Worm (Caenorhabditis elegans) whole organism, L1 larva: ENCODE data around the gene abhd-12.
A peak's percentile ranks its signal among the peaks of the same experiment; 100 is the strongest.

ENCODE experiments used
- C16A3.4 ChIP-seq: fragments of 150-350 bp; optimal IDR thresholded peaks from 2 replicates; lab custom pipeline; 2014; ENCODE audit warnings: missing biosample characterization, missing genetic modification characterization
- F16B12.6 ChIP-seq: fragments of 150-350 bp; optimal IDR thresholded peaks from 2 replicates; lab custom pipeline; 2014; ENCODE audit warnings: missing biosample characterization, missing genetic modification characterization
- ama-1 ChIP-seq: fragments of 150-350 bp; optimal IDR thresholded peaks from 2 replicates; lab custom pipeline; 2014
- ceh-63 ChIP-seq: fragments of 200-800 bp; sonication (Bioruptor generic); optimal IDR thresholded peaks from 2 replicates; lab custom pipeline; 2018; ENCODE audit warnings: mild to moderate bottlenecking, missing genetic modification characterization, missing compliant biosample characterization
- ceh-88 ChIP-seq: fragments of 200-800 bp; sonication (Bioruptor generic); IDR thresholded peaks from 2 replicates; pipeline ENCODE4 v1.3.6; 2022; ENCODE audit warnings: missing genetic modification characterization, missing compliant biosample characterization
- ceh-90 ChIP-seq: sonication (generic microtip); optimal IDR thresholded peaks from 2 replicates; lab custom pipeline; 2016; ENCODE audit warnings: missing genetic modification characterization, missing compliant biosample characterization
- ces-1 ChIP-seq: fragments of 150-350 bp; optimal IDR thresholded peaks from 2 replicates; lab custom pipeline; 2014; ENCODE audit warnings: missing biosample characterization, missing genetic modification reagents, missing genetic modification characterization
- dpl-1 ChIP-seq, 3 experiments: fragments of 150-350 bp in 2 of 3; sonication (generic microtip) in 1 of 3; optimal IDR thresholded peaks; 2 replicates each; lab custom pipeline; 2014 to 2017; ENCODE audit warnings: missing biosample characterization in 3 of 3, missing genetic modification characterization in 3 of 3, missing genetic modification reagents in 3 of 3
- efl-1 ChIP-seq, 4 experiments: fragments of 150-350 bp; optimal IDR thresholded peaks in 3 of 4; peaks in 1 of 4; 1 replicate in 1 of 4; 2 replicates in 3 of 4; lab custom pipeline; 2014; ENCODE audit warnings: missing biosample characterization in 2 of 4, missing genetic modification characterization in 2 of 4, missing genetic modification reagents in 2 of 4
- egl-13 ChIP-seq: sonication (generic microtip); optimal IDR thresholded peaks from 2 replicates; lab custom pipeline; 2016; ENCODE audit warnings: missing genotype, missing genetic modification reagents, missing genetic modification characterization, missing compliant biosample characterization
- egl-27 ChIP-seq, 2 experiments: fragments of 150-350 bp in 1 of 2; sonication (generic microtip); optimal IDR thresholded peaks; 3 replicates each; lab custom pipeline; 2017 to 2018; ENCODE audit warnings: missing biosample characterization in 2 of 2, missing genetic modification characterization in 2 of 2, missing genetic modification reagents in 2 of 2
- elt-3 ChIP-seq, 6 experiments: fragments of 150-350 bp in 1 of 6; sonication (generic microtip); optimal IDR thresholded peaks; 2 replicates each; lab custom pipeline; 2017 to 2018; ENCODE audit warnings: missing biosample characterization in 6 of 6, missing genetic modification characterization in 6 of 6, inconsistent platforms in 1 of 6
- ets-5 ChIP-seq: fragments of 200-800 bp; sonication (Bioruptor generic); IDR thresholded peaks from 2 replicates; pipeline ENCODE4 v1.3.6; 2022; ENCODE audit warnings: missing genetic modification characterization, missing compliant biosample characterization
- fkh-10 ChIP-seq: sonication (generic microtip); optimal IDR thresholded peaks from 2 replicates; lab custom pipeline; 2017; ENCODE audit warnings: missing biosample characterization, missing genetic modification reagents, missing genetic modification characterization
- fkh-4 ChIP-seq: sonication (generic microtip); optimal IDR thresholded peaks from 2 replicates; lab custom pipeline; 2016; ENCODE audit warnings: missing compliant biosample characterization, missing genetic modification characterization, borderline replicate concordance
- irx-1 ChIP-seq: sonication (generic microtip); optimal IDR thresholded peaks from 2 replicates; lab custom pipeline; 2016; ENCODE audit warnings: missing genetic modification characterization, missing compliant biosample characterization
- lin-13 ChIP-seq: fragments of 150-350 bp; optimal IDR thresholded peaks from 2 replicates; lab custom pipeline; 2014; ENCODE audit warnings: missing biosample characterization, missing genetic modification reagents, missing genetic modification characterization
- lin-35 ChIP-seq, 2 experiments: fragments of 150-350 bp; optimal IDR thresholded peaks; 2 replicates each; lab custom pipeline; 2014; ENCODE audit warnings: missing biosample characterization in 2 of 2, missing genetic modification characterization in 2 of 2, missing genetic modification reagents in 2 of 2
- lin-39 ChIP-seq: fragments of 150-350 bp; optimal IDR thresholded peaks from 2 replicates; lab custom pipeline; 2014; ENCODE audit warnings: missing biosample characterization, missing genetic modification reagents, missing genetic modification characterization
- lir-3 ChIP-seq: sonication (generic microtip); optimal IDR thresholded peaks from 2 replicates; lab custom pipeline; 2016; ENCODE audit warnings: mild to moderate bottlenecking, missing genetic modification characterization, moderate library complexity, missing compliant biosample characterization; ENCODE audit not compliant: poor library complexity
- lsy-2 ChIP-seq, 2 experiments: fragments of 150-350 bp; optimal IDR thresholded peaks; 2 replicates each; lab custom pipeline; 2014; ENCODE audit warnings: missing biosample characterization in 2 of 2, missing genetic modification characterization in 2 of 2
- mab-9 ChIP-seq: fragments of 200-800 bp; sonication (Bioruptor generic); IDR thresholded peaks from 2 replicates; pipeline ENCODE4 v1.3.6; 2022; ENCODE audit warnings: missing genetic modification reagents, missing genetic modification characterization, missing compliant biosample characterization
- mdl-1 ChIP-seq, 2 experiments: fragments of 150-350 bp; optimal IDR thresholded peaks; 2 replicates each; lab custom pipeline; 2014 to 2017; ENCODE audit warnings: missing biosample characterization in 2 of 2, missing genetic modification characterization in 2 of 2, inconsistent platforms in 1 of 2
- nhr-28 ChIP-seq: fragments of 150-350 bp; optimal IDR thresholded peaks from 2 replicates; lab custom pipeline; 2014; ENCODE audit warnings: missing biosample characterization, missing genetic modification characterization
- nhr-47 ChIP-seq: sonication (generic microtip); optimal IDR thresholded peaks from 2 replicates; lab custom pipeline; 2016; ENCODE audit warnings: mild to moderate bottlenecking, missing genetic modification characterization, moderate library complexity, missing compliant biosample characterization
- nhr-76 ChIP-seq: sonication (generic microtip); optimal IDR thresholded peaks from 2 replicates; lab custom pipeline; 2017; ENCODE audit warnings: missing biosample characterization, missing genetic modification characterization
- pqm-1 ChIP-seq: sonication (generic microtip); optimal IDR thresholded peaks from 3 replicates; lab custom pipeline; 2017; ENCODE audit warnings: missing biosample characterization, missing genetic modification characterization
- rnt-1 ChIP-seq: sonication (generic microtip); optimal IDR thresholded peaks from 2 replicates; lab custom pipeline; 2016; ENCODE audit warnings: mild to moderate bottlenecking, missing genetic modification characterization, moderate library complexity, missing compliant biosample characterization
- snpc-4 ChIP-seq: fragments of 150-350 bp; optimal IDR thresholded peaks from 2 replicates; lab custom pipeline; 2014; ENCODE audit warnings: missing biosample characterization, missing genetic modification characterization
- sox-4 ChIP-seq: sonication (generic microtip); optimal IDR thresholded peaks from 2 replicates; lab custom pipeline; 2016; ENCODE audit warnings: missing genetic modification characterization, missing compliant biosample characterization
- sup-37 ChIP-seq: fragments of 200-800 bp; sonication (Bioruptor generic); optimal IDR thresholded peaks from 2 replicates; lab custom pipeline; 2018; ENCODE audit warnings: mild to moderate bottlenecking, missing genetic modification characterization, missing compliant biosample characterization
- swsn-7 ChIP-seq: sonication (generic microtip); optimal IDR thresholded peaks from 2 replicates; lab custom pipeline; 2016; ENCODE audit warnings: missing genetic modification characterization, missing compliant biosample characterization
- tbx-2 ChIP-seq: sonication (generic microtip); optimal IDR thresholded peaks from 2 replicates; lab custom pipeline; 2016; ENCODE audit warnings: missing genetic modification characterization, missing compliant biosample characterization
- unc-62 ChIP-seq: fragments of 150-350 bp; optimal IDR thresholded peaks from 2 replicates; lab custom pipeline; 2014; ENCODE audit warnings: missing biosample characterization, missing genetic modification reagents, missing genetic modification characterization
- vab-15 ChIP-seq: sonication (generic microtip); optimal IDR thresholded peaks from 2 replicates; lab custom pipeline; 2017; ENCODE audit warnings: missing genotype, mild to moderate bottlenecking, missing genetic modification characterization, missing compliant biosample characterization
- xbp-1 ChIP-seq: sonication (generic microtip); optimal IDR thresholded peaks from 2 replicates; lab custom pipeline; 2016; ENCODE audit warnings: missing genetic modification characterization, missing compliant biosample characterization

The abhd-12 gene

ce11 chrV:7980370-7980987 is 3.2 kb upstream of the abhd-12 start (continued):
- peak in 1 of 2 experiments; percentile 2 for TF ChIP-seq egl-27 (tag; optimal IDR thresholded peaks at IDR 0.05; lab: Kevin White, UChicago)
- TF ChIP-seq, all 84 proteins: peak for 15

DNA sequence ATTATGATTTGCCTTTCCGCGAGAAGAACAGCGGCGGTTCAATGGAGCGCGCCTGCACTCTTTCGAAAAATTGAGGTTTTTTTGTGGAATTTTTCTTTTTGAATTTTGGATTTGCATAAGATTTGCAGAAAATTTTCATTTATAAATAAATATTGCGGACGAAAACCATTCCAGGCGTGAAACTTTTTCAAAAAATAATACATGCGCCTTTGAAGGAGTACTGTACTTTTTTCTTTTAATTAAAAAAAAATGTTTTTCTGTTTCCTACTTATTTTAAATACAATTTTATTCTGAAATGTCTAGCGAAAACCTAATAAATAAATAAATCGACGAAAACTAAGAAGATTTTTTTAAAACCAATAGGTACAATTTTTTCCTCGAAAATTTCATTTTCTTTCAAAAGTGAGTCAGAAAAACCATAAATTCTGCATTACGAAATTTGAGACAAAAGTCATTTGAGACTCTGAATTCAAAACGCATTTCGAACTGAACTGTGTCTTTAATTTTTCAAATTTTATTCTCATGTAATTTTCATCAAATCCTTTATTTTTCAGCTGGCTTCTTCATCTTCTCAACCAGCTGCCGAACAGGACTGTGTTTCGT is 2.6 kb upstream of the abhd-12 start, which contains the start of gene F26D11.1:
TSS of gene F26D11.1 (plus strand) at position 553 of the 603 bp plus-strand sequence.
- TF ChIP-seq elt-3 (tag; optimal IDR thresholded peaks at IDR 0.05; lab: Kevin White, UChicago): peak in 1 of 6 experiments; percentile 16
- no peak for TF ChIP-seq xbp-1 (tag; lab: Kevin White, UChicago)
- no peak for TF ChIP-seq vab-15 (tag; lab: Kevin White, UChicago)
- no peak for TF ChIP-seq rnt-1 (tag; lab: Kevin White, UChicago)
- no peak for TF ChIP-seq nhr-47
- no peak for TF ChIP-seq ceh-63 (GFP tag; lab: Kevin White, UChicago)
- TF ChIP-seq dpl-1 (GFP tag; optimal IDR thresholded peaks at IDR 0.05; lab: Kevin White, UChicago): peak in 1 of 3 experiments; percentile 3
- peak in 1 of 2 experiments; percentile 8 for TF ChIP-seq lin-35 (GFP tag; optimal IDR thresholded peaks at IDR 0.05; lab: Kevin White, UChicago)

DNA sequence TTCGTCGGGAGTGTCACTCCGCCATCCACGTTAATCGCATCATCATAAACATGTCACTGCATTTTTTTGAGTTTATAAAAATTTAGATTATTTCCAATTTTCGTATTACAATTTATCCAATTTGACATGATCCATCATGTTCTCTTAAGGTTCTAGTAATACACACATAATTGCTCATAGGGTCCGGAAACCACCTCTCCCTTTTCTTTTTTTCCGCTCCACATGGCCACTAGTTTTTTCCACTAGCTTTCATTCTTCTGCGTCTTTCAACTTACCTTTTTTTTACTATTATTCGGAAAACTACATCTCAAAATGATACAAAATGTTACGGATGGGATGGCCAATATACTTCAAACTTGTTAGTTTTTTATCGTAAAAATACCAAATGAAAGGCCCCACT is 2.2 kb downstream of the abhd-12 start, which contains the start of gene Y97E10AL.1:
TSS of gene Y97E10AL.1 (plus strand) at position 301 of the 400 bp plus-strand sequence.
- TF ChIP-seq lin-39 (tag; lab: Kevin White, UChicago): no peak
- TF ChIP-seq ama-1 (lab: Kevin White, UChicago): no peak
- no peak for TF ChIP-seq lin-35 (GFP tag; optimal IDR thresholded peaks at IDR 0.05; lab: Kevin White, UChicago)
- no peak for TF ChIP-seq tbx-2 (tag; lab: Kevin White, UChicago)
- TF ChIP-seq ceh-90 (tag; lab: Kevin White, UChicago): no peak

ce11 chrV:7994570-7994969 is 10.9 kb downstream of the abhd-12 start, which contains the start of gene ceh-76:
ceh-76 (minus strand) TSS chrV:7994670.
- no peak for TF ChIP-seq ets-5
- no peak for TF ChIP-seq lsy-2 (tag; optimal IDR thresholded peaks at IDR 0.05; lab: Kevin White, UChicago)
- no peak for TF ChIP-seq lin-13 (GFP tag; lab: Kevin White, UChicago)
- no peak for TF ChIP-seq efl-1 (optimal IDR thresholded peaks at IDR 0.05; lab: Kevin White, UChicago)
- TF ChIP-seq efl-1 (GFP tag; optimal IDR thresholded peaks at IDR 0.05 in 1 of 2; lab: Kevin White, UChicago): no peak
- no peak for TF ChIP-seq snpc-4 (tag; lab: Kevin White, UChicago)
- TF ChIP-seq elt-3 (tag; optimal IDR thresholded peaks at IDR 0.05; lab: Kevin White, UChicago): no peak
- TF ChIP-seq nhr-76: no peak
- TF ChIP-seq fkh-4 (tag; lab: Kevin White, UChicago): no peak
- TF ChIP-seq irx-1 (tag; lab: Kevin White, UChicago): no peak
- TF ChIP-seq sox-4 (tag; lab: Kevin White, UChicago): no peak
- no peak for TF ChIP-seq dpl-1 (GFP tag; optimal IDR thresholded peaks at IDR 0.05; lab: Kevin White, UChicago)
- TF ChIP-seq unc-62 (GFP tag; lab: Kevin White, UChicago): no peak
- no peak for TF ChIP-seq C16A3.4 (tag; lab: Kevin White, UChicago)
- TF ChIP-seq mab-9 (GFP tag; lab: Robert Waterston, UW): no peak
- TF ChIP-seq pqm-1 (tag; lab: Kevin White, UChicago): no peak

ce11 chrV:7995165-7995564 is 11.5 kb downstream of the abhd-12 start:
- TF ChIP-seq ceh-88: no peak
- no peak for TF ChIP-seq nhr-28 (tag; lab: Kevin White, UChicago)
- no peak for TF ChIP-seq mab-9 (GFP tag; lab: Robert Waterston, UW)
- TF ChIP-seq fkh-4 (tag; lab: Kevin White, UChicago): no peak
- TF ChIP-seq lir-3: no peak
- no peak for TF ChIP-seq mdl-1 (tag; optimal IDR thresholded peaks at IDR 0.05; lab: Kevin White, UChicago)
- no peak for TF ChIP-seq ces-1 (GFP tag; lab: Kevin White, UChicago)
- TF ChIP-seq swsn-7 (tag; lab: Kevin White, UChicago): no peak
- TF ChIP-seq egl-13: no peak
- TF ChIP-seq fkh-10 (GFP tag; lab: Kevin White, UChicago): no peak
- no peak for TF ChIP-seq sup-37 (GFP tag; lab: Kevin White, UChicago)
- TF ChIP-seq F16B12.6: no peak
- TF ChIP-seq irx-1 (tag; lab: Kevin White, UChicago): no peak
